Worm (Caenorhabditis elegans): Measurements from ENCODE around the gene ZK1320.5.
A peak's percentile ranks its signal among the peaks of the same experiment; 100 is the strongest.

The ZK1320.5 gene

ce11 chrII:9686663-9687193, 21.3 kb upstream of the ZK1320.5 start, which contains the start of gene ZK1320.9:
TSS of gene ZK1320.9 (minus strand) at chrII:9686713.
- TF ChIP-seq C06A6.2 (GFP tag; conservative IDR thresholded peaks at IDR 0.05) (no peak), ztf-6 (GFP tag; IDR thresholded peaks at IDR 0.05) (no peak), ekl-4 (GFP tag; IDR thresholded peaks at IDR 0.05) (no peak), ceh-40 (GFP tag; IDR thresholded peaks at IDR 0.05) (no peak), T07F8.4 (tag; optimal IDR thresholded peaks at IDR 0.05) (no peak), nhr-80 (tag; optimal IDR thresholded peaks at IDR 0.05) (peak; percentile 31), egl-44 (GFP tag; IDR thresholded peaks at IDR 0.05) (no peak), F23B12.7 (tag; optimal IDR thresholded peaks at IDR 0.05; ENCODE audit: insufficient read depth) (peak; percentile 7), lin-40 (tag; optimal IDR thresholded peaks at IDR 0.05) (peak; percentile 16), sptf-2 (GFP tag; optimal IDR thresholded peaks at IDR 0.05) (no peak), nhr-120 (GFP tag; IDR thresholded peaks at IDR 0.05) (no peak), Y53F4B.3 (GFP tag; IDR thresholded peaks at IDR 0.05) (no peak), aptf-3 (GFP tag; IDR thresholded peaks at IDR 0.05) (no peak), K12H6.12 (tag; optimal IDR thresholded peaks at IDR 0.05) (no peak), fkh-3 (tag; optimal IDR thresholded peaks at IDR 0.05) (no peak), ama-1 (optimal IDR thresholded peaks at IDR 0.05) (no peak), ama-1 (GFP tag; optimal IDR thresholded peaks at IDR 0.05) (no peak), B0336.3 (GFP tag; IDR thresholded peaks at IDR 0.05) (no peak), cebp-2 (GFP tag; IDR thresholded peaks at IDR 0.05) (no peak), hmg-1.2 (GFP tag; IDR thresholded peaks at IDR 0.05) (peak; percentile 69), ztf-18 (tag; optimal IDR thresholded peaks at IDR 0.05) (no peak), ztf-25 (GFP tag; IDR thresholded peaks at IDR 0.05) (no peak), die-1 (tag; optimal IDR thresholded peaks at IDR 0.05) (no peak), attf-3 (GFP tag; conservative IDR thresholded peaks at IDR 0.05) (peak; percentile 66), F55B11.4 (tag; optimal IDR thresholded peaks at IDR 0.05; ENCODE audit: borderline replicate concordance, insufficient read depth) (no peak), nhr-27 (tag; optimal IDR thresholded peaks at IDR 0.05) (no peak), zfh-2 (GFP tag; conservative IDR thresholded peaks at IDR 0.05) (no peak), ztf-26 (tag; optimal IDR thresholded peaks at IDR 0.05) (peak; percentile 14), athp-1 (tag; optimal IDR thresholded peaks at IDR 0.05) (no peak), Y56A3A.18 (GFP tag; IDR thresholded peaks at IDR 0.05) (no peak), dox-1 (GFP tag; IDR thresholded peaks at IDR 0.05) (no peak)

ce11 chrII:9684175-9684574, 18.7 kb upstream of the ZK1320.5 start:
- no peak for TF ChIP-seq dpff-1 (tag; optimal IDR thresholded peaks at IDR 0.05)
- no peak for TF ChIP-seq ceh-79 (tag; optimal IDR thresholded peaks at IDR 0.05)
- no peak for TF ChIP-seq nhr-120 (GFP tag; IDR thresholded peaks at IDR 0.05)
- no peak for TF ChIP-seq F39B2.1 (GFP tag; IDR thresholded peaks at IDR 0.05)
- TF ChIP-seq lsy-27 (tag; optimal IDR thresholded peaks at IDR 0.05; ENCODE audit: borderline replicate concordance, insufficient read depth): no peak
- no peak for TF ChIP-seq lir-1 (GFP tag; conservative IDR thresholded peaks at IDR 0.05)
- no peak for TF ChIP-seq somi-1 (GFP tag; optimal IDR thresholded peaks at IDR 0.05)

ce11 chrII:9682044-9682443, 16.6 kb upstream of the ZK1320.5 start:
- TF ChIP-seq dox-1 (GFP tag; IDR thresholded peaks at IDR 0.05): no peak
- TF ChIP-seq ztf-22 (GFP tag; optimal IDR thresholded peaks at IDR 0.05): no peak
- no peak for TF ChIP-seq B0336.3 (GFP tag; IDR thresholded peaks at IDR 0.05)
- TF ChIP-seq lsy-27 (tag; optimal IDR thresholded peaks at IDR 0.05; ENCODE audit: borderline replicate concordance, insufficient read depth): no peak
